Worm (Caenorhabditis elegans) whole organism, L2 larva: ENCODE data around the gene W05H7.1.

Source experiments
- C34F6.9 ChIP-seq: fragments of 150-350 bp; optimal IDR thresholded peaks from 2 replicates; lab custom pipeline; 2014; ENCODE audit warnings: missing biosample characterization, missing genetic modification characterization
- F13H6.1 ChIP-seq: sonication (generic microtip); optimal IDR thresholded peaks from 2 replicates; lab custom pipeline; 2016; ENCODE audit warnings: missing genetic modification characterization, missing compliant biosample characterization
- R02D3.7 ChIP-seq: fragments of 150-350 bp; optimal IDR thresholded peaks from 2 replicates; lab custom pipeline; 2014; ENCODE audit warnings: missing biosample characterization, missing genetic modification characterization
- Y55F3AM.14 ChIP-seq: fragments of 200-800 bp; sonication (Bioruptor generic); optimal IDR thresholded peaks from 2 replicates; lab custom pipeline; 2018; ENCODE audit warnings: mild to moderate bottlenecking, missing genetic modification characterization, missing compliant biosample characterization
- ZK546.5 ChIP-seq: sonication (generic microtip); optimal IDR thresholded peaks from 2 replicates; lab custom pipeline; 2017; ENCODE audit warnings: missing biosample characterization, missing genetic modification characterization
- alr-1 ChIP-seq: fragments of 150-350 bp; optimal IDR thresholded peaks from 2 replicates; lab custom pipeline; 2014; ENCODE audit warnings: missing biosample characterization, missing genetic modification characterization
- aly-2 ChIP-seq: fragments of 150-350 bp; optimal IDR thresholded peaks from 2 replicates; lab custom pipeline; 2014; ENCODE audit warnings: missing biosample characterization, missing genetic modification characterization
- ama-1 ChIP-seq: fragments of 150-350 bp; optimal IDR thresholded peaks from 2 replicates; lab custom pipeline; 2018; ENCODE audit warnings: inconsistent platforms
- blmp-1 ChIP-seq: sonication (generic microtip); optimal IDR thresholded peaks from 2 replicates; lab custom pipeline; 2017; ENCODE audit warnings: missing genetic modification characterization, mild to moderate bottlenecking, missing compliant biosample characterization, antibody characterized with exemption, moderate library complexity; ENCODE audit not compliant: insufficient read depth
- ceh-16 ChIP-seq: fragments of 150-350 bp; optimal IDR thresholded peaks from 2 replicates; lab custom pipeline; 2014; ENCODE audit warnings: missing biosample characterization, missing genetic modification characterization
- ceh-82 ChIP-seq: fragments of 150-350 bp; optimal IDR thresholded peaks from 2 replicates; lab custom pipeline; 2014; ENCODE audit warnings: missing biosample characterization, missing genetic modification characterization
- crh-2 ChIP-seq: sonication (generic microtip); optimal IDR thresholded peaks from 2 replicates; lab custom pipeline; 2017; ENCODE audit warnings: missing biosample characterization, missing genetic modification characterization
- dmd-4 ChIP-seq: sonication (generic microtip); optimal IDR thresholded peaks from 2 replicates; lab custom pipeline; 2017; ENCODE audit warnings: missing biosample characterization, missing genetic modification characterization
- elt-1 ChIP-seq: fragments of 150-350 bp; optimal IDR thresholded peaks from 2 replicates; lab custom pipeline; 2014; ENCODE audit warnings: missing biosample characterization, missing genetic modification characterization
- fos-1 ChIP-seq: fragments of 150-350 bp; optimal IDR thresholded peaks from 2 replicates; lab custom pipeline; 2014; ENCODE audit warnings: missing biosample characterization, missing genetic modification characterization
- gmeb-1 ChIP-seq: fragments of 150-350 bp; optimal IDR thresholded peaks from 2 replicates; lab custom pipeline; 2014; ENCODE audit warnings: missing biosample characterization, missing genetic modification characterization
- lin-11 ChIP-seq: fragments of 150-350 bp; sonication (generic microtip); optimal IDR thresholded peaks from 2 replicates; lab custom pipeline; 2014; ENCODE audit warnings: missing biosample characterization, missing genetic modification characterization, inconsistent platforms, mixed read lengths
- lin-13 ChIP-seq: fragments of 150-350 bp; optimal IDR thresholded peaks from 2 replicates; lab custom pipeline; 2014; ENCODE audit warnings: missing biosample characterization, missing genetic modification reagents, missing genetic modification characterization
- lin-39 ChIP-seq: fragments of 150-350 bp; optimal IDR thresholded peaks from 2 replicates; lab custom pipeline; 2014; ENCODE audit warnings: missing biosample characterization, missing genetic modification reagents, missing genetic modification characterization
- lsy-2 ChIP-seq, 2 experiments: fragments of 150-350 bp in 1 of 2; sonication (generic microtip) in 1 of 2; optimal IDR thresholded peaks; 2 replicates each; lab custom pipeline; 2014 to 2017; ENCODE audit warnings: missing biosample characterization in 2 of 2, missing genetic modification characterization in 2 of 2
- mab-5 ChIP-seq: fragments of 150-350 bp; optimal IDR thresholded peaks from 2 replicates; lab custom pipeline; 2014; ENCODE audit warnings: missing biosample characterization, missing genetic modification characterization
- mdl-1 ChIP-seq, 2 experiments: fragments of 150-350 bp in 1 of 2; sonication (generic microtip) in 1 of 2; optimal IDR thresholded peaks; 2 replicates each; lab custom pipeline; 2017; ENCODE audit warnings: missing biosample characterization in 2 of 2, missing genetic modification characterization in 2 of 2
- nhr-10 ChIP-seq: sonication (generic microtip); optimal IDR thresholded peaks from 2 replicates; lab custom pipeline; 2017; ENCODE audit warnings: missing biosample characterization, missing genetic modification characterization
- nhr-11 ChIP-seq: fragments of 150-350 bp; optimal IDR thresholded peaks from 2 replicates; lab custom pipeline; 2014; ENCODE audit warnings: missing biosample characterization, missing genetic modification characterization
- nhr-12 ChIP-seq: fragments of 150-350 bp; optimal IDR thresholded peaks from 2 replicates; lab custom pipeline; 2014; ENCODE audit warnings: missing biosample characterization, missing genetic modification characterization
- nhr-129 ChIP-seq: fragments of 150-350 bp; optimal IDR thresholded peaks from 2 replicates; lab custom pipeline; 2014; ENCODE audit warnings: missing biosample characterization, missing genetic modification characterization
- nhr-21 ChIP-seq: fragments of 150-350 bp; optimal IDR thresholded peaks from 2 replicates; lab custom pipeline; 2014; ENCODE audit warnings: missing biosample characterization, missing genetic modification characterization
- nhr-23 ChIP-seq: fragments of 150-350 bp; optimal IDR thresholded peaks from 2 replicates; lab custom pipeline; 2014; ENCODE audit warnings: missing biosample characterization, missing genetic modification reagents, missing genetic modification characterization
- nhr-237 ChIP-seq: fragments of 150-350 bp; optimal IDR thresholded peaks from 2 replicates; lab custom pipeline; 2014; ENCODE audit warnings: missing biosample characterization, missing genetic modification characterization
- nhr-25 ChIP-seq: fragments of 150-350 bp; sonication (generic microtip); optimal IDR thresholded peaks from 3 replicates; lab custom pipeline; 2014; ENCODE audit warnings: missing biosample characterization, missing genetic modification characterization
- nhr-6 ChIP-seq: fragments of 150-350 bp; optimal IDR thresholded peaks from 2 replicates; lab custom pipeline; 2014; ENCODE audit warnings: missing biosample characterization, missing genetic modification characterization
- nhr-77 ChIP-seq: fragments of 150-350 bp; optimal IDR thresholded peaks from 2 replicates; lab custom pipeline; 2014; ENCODE audit warnings: missing biosample characterization, missing genetic modification characterization
- peb-1 ChIP-seq: fragments of 150-350 bp; optimal IDR thresholded peaks from 2 replicates; lab custom pipeline; 2014; ENCODE audit warnings: missing biosample characterization, missing genetic modification characterization
- sem-4 ChIP-seq: fragments of 150-350 bp; optimal IDR thresholded peaks from 2 replicates; lab custom pipeline; 2014; ENCODE audit warnings: missing biosample characterization, missing genetic modification reagents, missing genetic modification characterization
- skn-1 ChIP-seq: sonication (generic microtip); optimal IDR thresholded peaks from 2 replicates; lab custom pipeline; 2017; ENCODE audit warnings: missing biosample characterization, missing genetic modification characterization
- sma-3 ChIP-seq: sonication (generic microtip); optimal IDR thresholded peaks from 2 replicates; lab custom pipeline; 2016; ENCODE audit warnings: missing genetic modification reagents, missing genetic modification characterization, missing compliant biosample characterization
- sma-9 ChIP-seq, 2 experiments: fragments of 150-350 bp in 1 of 2; sonication (generic microtip) in 1 of 2; optimal IDR thresholded peaks; 2 replicates each; lab custom pipeline; 2014 to 2016; ENCODE audit warnings: missing genetic modification characterization in 2 of 2, mild to moderate bottlenecking in 1 of 2, missing biosample characterization in 1 of 2, missing compliant biosample characterization in 1 of 2, missing genetic modification reagents in 1 of 2, moderate library complexity in 1 of 2
- snpc-4 ChIP-seq: fragments of 150-350 bp; optimal IDR thresholded peaks from 2 replicates; lab custom pipeline; 2014; ENCODE audit warnings: missing biosample characterization, missing genetic modification characterization
- unc-39 ChIP-seq: fragments of 150-350 bp; optimal IDR thresholded peaks from 2 replicates; lab custom pipeline; 2014; ENCODE audit warnings: missing biosample characterization, missing genetic modification characterization
- unc-55 ChIP-seq: fragments of 150-350 bp; sonication (generic microtip); optimal IDR thresholded peaks from 3 replicates; lab custom pipeline; 2014; ENCODE audit warnings: missing biosample characterization, missing genetic modification reagents, missing genetic modification characterization
- unc-62 ChIP-seq: fragments of 150-350 bp; optimal IDR thresholded peaks from 2 replicates; lab custom pipeline; 2014; ENCODE audit warnings: missing biosample characterization, missing genetic modification reagents, missing genetic modification characterization
- zag-1 ChIP-seq: fragments of 150-350 bp; optimal IDR thresholded peaks from 2 replicates; lab custom pipeline; 2014; ENCODE audit warnings: missing biosample characterization, missing genetic modification characterization
- ztf-1 ChIP-seq: fragments of 200-800 bp; sonication (Bioruptor generic); conservative IDR thresholded peaks from 2 replicates; pipeline ENCODE4 v1.3.6; 2022; ENCODE audit warnings: missing genetic modification characterization, missing compliant biosample characterization
- ztf-11 ChIP-seq: sonication (generic microtip); optimal IDR thresholded peaks from 2 replicates; lab custom pipeline; 2017; ENCODE audit warnings: missing biosample characterization, missing genetic modification characterization

W05H7.1 gene

DNA sequence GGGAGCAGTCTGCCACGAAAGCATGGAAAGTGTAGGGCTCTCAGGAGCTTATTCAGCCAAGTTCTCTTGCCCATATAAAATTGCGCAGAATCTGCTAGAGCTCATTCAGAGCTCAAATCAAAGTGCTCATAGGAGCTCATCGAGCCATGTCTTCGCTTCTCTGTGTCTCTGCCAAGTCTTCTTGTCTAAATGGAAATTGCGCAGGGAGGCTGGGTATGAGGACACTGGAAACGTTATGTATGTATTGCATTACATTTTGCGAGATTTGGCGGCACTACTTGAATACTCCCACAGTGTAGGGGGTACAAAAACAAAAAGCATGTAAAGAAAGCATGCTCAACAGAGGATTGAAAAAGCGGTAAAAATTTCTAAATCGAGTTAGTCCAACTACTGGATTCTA is 13.5 kb upstream of the W05H7.1 start:
- no peak for TF ChIP-seq alr-1 (tag; lab: Kevin White, UChicago)
- peak; percentile 5 for TF ChIP-seq lin-11
- no peak for TF ChIP-seq nhr-77 (tag; lab: Kevin White, UChicago)
- peak; percentile 51 for TF ChIP-seq unc-55
- TF ChIP-seq R02D3.7: no peak
- no peak for TF ChIP-seq ama-1 (lab: Kevin White, UChicago)
- no peak for TF ChIP-seq ceh-82 (tag; lab: Kevin White, UChicago)
- peak in 1 of 2 experiments; percentile 10 for TF ChIP-seq lsy-2 (tag; optimal IDR thresholded peaks at IDR 0.05; lab: Kevin White, UChicago)
- no peak for TF ChIP-seq skn-1 (tag; lab: Kevin White, UChicago)
- no peak for TF ChIP-seq nhr-6 (tag; lab: Kevin White, UChicago)
- peak; percentile 47 for TF ChIP-seq nhr-129 (tag; lab: Kevin White, UChicago)

- TF ChIP-seq unc-39 (tag; lab: Kevin White, UChicago) (no peak), unc-62 (GFP tag; lab: Kevin White, UChicago) (no peak), lsy-2 (tag; optimal IDR thresholded peaks at IDR 0.05; lab: Kevin White, UChicago) (peak; percentile 20 to 39), skn-1 (tag; lab: Kevin White, UChicago) (no peak), nhr-6 (tag; lab: Kevin White, UChicago) (no peak), peb-1 (tag; lab: Kevin White, UChicago) (no peak), ZK546.5 (no peak), crh-2 (peak; percentile 25), sma-3 (no peak), ceh-82 (tag; lab: Kevin White, UChicago) (no peak), nhr-77 (tag; lab: Kevin White, UChicago) (no peak), Y55F3AM.14 (no peak), lin-39 (no peak), nhr-11 (no peak), ceh-16 (tag; lab: Kevin White, UChicago) (no peak), gmeb-1 (tag; lab: Kevin White, UChicago) (no peak), sma-9 (GFP tag; optimal IDR thresholded peaks at IDR 0.05; lab: Kevin White, UChicago) (no peak), sma-9 (tag; optimal IDR thresholded peaks at IDR 0.05; lab: Kevin White, UChicago) (no peak), sem-4 (no peak), nhr-10 (tag; lab: Kevin White, UChicago) (no peak), nhr-237 (tag; lab: Kevin White, UChicago) (no peak), aly-2 (tag; lab: Kevin White, UChicago) (no peak), nhr-12 (tag; lab: Kevin White, UChicago) (no peak), ztf-1 (no peak), zag-1 (tag; lab: Kevin White, UChicago) (no peak), F13H6.1 (tag; lab: Kevin White, UChicago) (no peak), ztf-11 (tag; lab: Kevin White, UChicago) (no peak), elt-1 (tag; lab: Kevin White, UChicago) (no peak), fos-1 (tag; lab: Kevin White, UChicago) (no peak), nhr-25 (tag; lab: Kevin White, UChicago) (no peak), mdl-1 (tag; optimal IDR thresholded peaks at IDR 0.05; lab: Kevin White, UChicago) (peak in 1 of 2 experiments; percentile 34), nhr-129 (tag; lab: Kevin White, UChicago) (no peak), dmd-4 (tag; lab: Kevin White, UChicago) (no peak), nhr-21 (tag; lab: Kevin White, UChicago) (peak; percentile 3), lin-11 (peak; percentile 36), mab-5 (tag; lab: Kevin White, UChicago) (no peak), alr-1 (tag; lab: Kevin White, UChicago) (no peak), C34F6.9 (tag; lab: Kevin White, UChicago) (peak; percentile 13), blmp-1 (no peak), ama-1 (lab: Kevin White, UChicago) (no peak), lin-13 (GFP tag; lab: Kevin White, UChicago) (no peak), nhr-23 (no peak), snpc-4 (tag; lab: Kevin White, UChicago) (no peak)
Observed at ce11 chrX:1438925-1439324, 11.6 kb upstream of the W05H7.1 start.
